Fruit fly (Drosophila melanogaster) whole organism, pupa: ENCODE results near the gene CG31999.

Source experiments
- CG13204 ChIP-seq: fragments of 200-800 bp; sonication (Bioruptor generic); optimal IDR thresholded peaks from 2 replicates; lab custom pipeline; 2018; ENCODE audit warnings: missing biosample characterization, mild to moderate bottlenecking, missing genetic modification characterization, moderate library complexity
- CG14655 ChIP-seq: fragments of 200-800 bp; sonication (Bioruptor generic); optimal IDR thresholded peaks from 3 replicates; lab custom pipeline; 2017; ENCODE audit warnings: mild to moderate bottlenecking, missing biosample characterization, missing genetic modification reagents, missing genetic modification characterization
- CG15710 ChIP-seq: fragments of 200-800 bp; sonication (Bioruptor generic); optimal IDR thresholded peaks from 2 replicates; lab custom pipeline; 2018; ENCODE audit warnings: missing biosample characterization, mild to moderate bottlenecking, missing genetic modification characterization, moderate library complexity
- CG32121 ChIP-seq: fragments of 200-800 bp; sonication (Bioruptor generic); IDR thresholded peaks from 2 replicates; pipeline ENCODE4 v1.3.6; 2022; ENCODE audit warnings: missing biosample characterization, missing genetic modification characterization
- CG34367 ChIP-seq: fragments of 200-800 bp; sonication (Bioruptor generic); optimal IDR thresholded peaks from 2 replicates; lab custom pipeline; 2018; ENCODE audit warnings: missing biosample characterization, mild to moderate bottlenecking, missing genetic modification characterization
- CG4496 ChIP-seq: fragments of 200-800 bp; sonication (Bioruptor generic); IDR thresholded peaks from 3 replicates; pipeline ENCODE4 v1.3.6; 2022; ENCODE audit warnings: missing biosample characterization, missing genetic modification characterization
- D1 ChIP-seq: fragments of 200-800 bp; sonication (Bioruptor generic); optimal IDR thresholded peaks from 2 replicates; lab custom pipeline; 2018; ENCODE audit warnings: missing biosample characterization, mild to moderate bottlenecking, missing genetic modification characterization, moderate library complexity
- EcR ChIP-seq: fragments of 200-800 bp; sonication (Bioruptor generic); optimal IDR thresholded peaks from 3 replicates; lab custom pipeline; 2019; ENCODE audit warnings: missing biosample characterization, missing genetic modification characterization, mild to moderate bottlenecking, moderate library complexity, missing genetic modification reagents
- Pif1B ChIP-seq: fragments of 200-800 bp; sonication (Bioruptor generic); optimal IDR thresholded peaks from 3 replicates; lab custom pipeline; 2016; ENCODE audit warnings: missing biosample characterization, missing genetic modification characterization
- gl ChIP-seq: fragments of 200-800 bp; sonication (Bioruptor generic); optimal IDR thresholded peaks from 2 replicates; lab custom pipeline; 2018; ENCODE audit warnings: missing biosample characterization, mild to moderate bottlenecking, missing genetic modification characterization
- rn ChIP-seq: fragments of 200-800 bp; sonication (Bioruptor generic); IDR thresholded peaks from 2 replicates; pipeline ENCODE4 v1.3.6; 2022; ENCODE audit warnings: missing biosample characterization, missing genetic modification characterization

dm6 chr4:181639-182038 is 45.9 kb downstream of the CG31999 start:
- no peak for TF ChIP-seq CG14655 (GFP tag; lab: Kevin White, UChicago)
- no peak for TF ChIP-seq gl (tag; lab: Kevin White, UChicago)
- no peak for TF ChIP-seq EcR (GFP tag; lab: Kevin White, UChicago)
- no peak for TF ChIP-seq CG15710 (tag; lab: Kevin White, UChicago)
- TF ChIP-seq CG34367 (tag; lab: Kevin White, UChicago): no peak
- TF ChIP-seq rn (GFP tag; lab: Robert Waterston, UW): no peak
- no peak for TF ChIP-seq Pif1B (GFP tag; lab: Kevin White, UChicago)
- TF ChIP-seq CG32121 (GFP tag; lab: Robert Waterston, UW): no peak
- no peak for TF ChIP-seq CG13204
- TF ChIP-seq CG4496 (GFP tag; lab: Robert Waterston, UW): no peak
- TF ChIP-seq D1 (tag; lab: Kevin White, UChicago): no peak
